Worm (Caenorhabditis elegans) whole organism, dauer: ENCODE measurements around the gene B0250.5.
"Not testable (repeated sequence)": the region's sequence is repeated elsewhere in the genome, so short reads cannot be mapped to it uniquely, and the experiment has no call there.

Experiments used
- unc-62 ChIP-seq: sonication (generic microtip); optimal IDR thresholded peaks from 2 replicates; lab custom pipeline; 2017; ENCODE audit warnings: missing biosample characterization, missing genetic modification reagents, missing genetic modification characterization

The B0250.5 gene

DNA sequence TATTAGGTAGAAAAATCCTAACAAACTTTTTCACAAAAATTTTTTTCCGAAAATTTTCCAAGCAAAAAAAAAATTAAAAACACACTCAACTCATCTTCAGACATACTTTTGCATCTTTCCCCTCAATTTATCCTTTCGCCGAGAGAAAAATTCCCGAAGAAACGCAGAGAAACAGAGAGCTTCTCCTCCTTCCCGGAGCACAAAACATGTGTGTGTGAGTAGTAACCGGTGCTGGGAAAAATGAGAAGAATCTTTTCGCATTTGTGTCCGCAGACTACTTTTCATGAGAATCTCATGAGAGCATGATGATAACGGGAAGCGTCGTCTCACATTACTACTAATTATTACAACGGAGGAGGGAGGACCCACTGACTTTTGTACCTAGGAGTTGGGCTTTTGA lies 7.2 kb upstream of the B0250.5 start:
- TF ChIP-seq unc-62 (GFP tag; lab: Kevin White, UChicago) = no peak

ce11 chrV:20489102-20489501 lies 4.6 kb upstream of the B0250.5 start, which contains the start of gene srbc-78:
Gene srbc-78 (minus strand): TSS chrV:20489202.
- TF ChIP-seq unc-62 (GFP tag; lab: Kevin White, UChicago) = no peak

- TF ChIP-seq unc-62 (GFP tag; lab: Kevin White, UChicago) = no peak
These were observed 1.3 kb upstream of the B0250.5 start, which contains the start of gene srbc-79 for ce11 chrV:20492385-20492784. Gene srbc-79 (minus strand): TSS chrV:20492485.

ce11 chrV:20497537-20497936 lies 3.8 kb downstream of the B0250.5 start:
- no peak for TF ChIP-seq unc-62 (GFP tag; lab: Kevin White, UChicago)

DNA sequence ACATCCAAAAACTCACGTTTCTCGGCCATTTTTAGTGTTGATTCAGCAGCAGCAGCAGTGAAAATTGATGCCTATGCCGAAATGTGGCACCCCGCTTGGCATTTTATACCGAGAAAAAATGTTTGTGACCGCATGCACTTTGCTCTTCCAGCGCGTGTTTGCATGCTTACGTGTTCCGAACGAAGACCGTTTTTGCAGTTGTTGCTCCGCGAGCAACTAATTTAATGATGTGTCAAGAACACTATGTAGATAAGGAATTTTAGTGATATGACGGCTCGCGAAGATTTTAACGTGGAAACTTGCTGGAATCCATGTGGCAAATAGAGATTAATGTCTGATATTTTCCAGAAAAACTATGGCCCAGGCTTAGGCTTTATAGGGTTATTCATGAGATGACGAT lies 5.3 kb downstream of the B0250.5 start, which contains the start of gene dct-16:
Gene dct-16, minus strand, starts transcription at position 78 of the 400 bp plus-strand sequence.
- no peak for TF ChIP-seq unc-62 (GFP tag; lab: Kevin White, UChicago)

DNA sequence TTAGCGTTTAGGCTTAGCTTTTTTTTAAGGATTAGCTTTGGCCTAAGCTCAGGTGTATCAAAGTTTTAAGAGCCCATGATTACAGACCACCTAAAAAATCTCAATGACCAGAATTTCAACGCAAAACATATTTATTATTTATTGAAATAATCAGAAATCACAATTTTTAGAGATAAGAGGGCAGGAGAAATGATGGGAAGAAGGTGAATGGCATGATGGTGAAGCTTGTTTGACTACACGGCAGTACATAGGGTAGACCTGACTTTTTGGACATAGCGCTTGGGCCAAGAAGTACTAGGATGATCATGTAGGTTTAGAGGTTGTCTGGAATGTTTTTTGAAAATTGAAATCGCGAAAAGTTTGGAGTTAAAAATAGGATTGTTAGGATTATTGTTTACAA lies 5.9 kb downstream of the B0250.5 start:
- no peak for TF ChIP-seq unc-62 (GFP tag; lab: Kevin White, UChicago)

ce11 chrV:20500405-20500804 lies 6.7 kb downstream of the B0250.5 start, which contains the start of gene dct-14:
Gene dct-14 (minus strand): TSS chrV:20500505.
- TF ChIP-seq unc-62 (GFP tag; lab: Kevin White, UChicago) = no peak

ce11 chrV:20504997-20505396 lies 11.3 kb downstream of the B0250.5 start, which contains the start of gene Y38H6C.4:
Gene Y38H6C.4 (minus strand): TSS chrV:20505097.
- TF ChIP-seq unc-62 (GFP tag; lab: Kevin White, UChicago) = no peak

DNA sequence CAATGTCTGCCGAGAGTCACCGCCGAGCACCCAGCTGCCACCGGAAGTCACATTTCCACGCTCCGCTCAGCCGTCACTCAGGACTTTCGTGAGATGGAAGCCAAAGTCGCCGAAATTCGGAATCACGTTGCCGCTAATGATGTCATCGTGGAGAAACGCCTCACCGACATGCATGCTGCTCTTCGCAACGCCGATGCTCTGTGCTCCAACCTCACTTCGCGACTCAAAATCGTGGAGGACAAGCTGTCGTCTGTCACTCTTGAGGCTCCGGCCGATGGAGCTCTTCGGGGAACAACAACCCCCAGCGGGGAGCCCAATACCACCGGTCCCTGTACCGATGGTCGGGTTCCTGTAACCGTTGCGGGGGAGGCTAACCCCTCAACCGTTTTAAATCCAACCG lies 12.8 kb downstream of the B0250.5 start:
- TF ChIP-seq unc-62 (GFP tag; lab: Kevin White, UChicago) = no peak

DNA sequence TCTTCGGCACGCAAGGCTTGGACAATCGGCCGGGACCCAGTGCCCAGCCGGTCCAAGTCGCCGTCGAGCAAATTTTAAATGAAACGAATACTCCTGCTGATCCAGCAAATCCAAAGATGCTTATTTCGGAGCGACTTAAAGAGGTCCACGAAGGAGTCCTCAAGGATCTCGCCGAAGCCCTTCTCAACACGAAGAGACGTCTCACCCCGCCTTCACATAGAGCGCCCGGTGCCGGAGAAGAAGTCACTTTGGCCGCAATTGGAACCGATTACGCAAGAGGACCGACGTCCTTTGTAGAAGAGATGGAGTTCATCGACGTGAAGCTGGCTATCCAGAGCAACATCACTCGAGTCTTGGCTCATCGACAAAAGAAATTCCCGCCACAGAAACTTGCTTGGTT lies 15.7 kb downstream of the B0250.5 start:
- no peak for TF ChIP-seq unc-62 (GFP tag; lab: Kevin White, UChicago)

DNA sequence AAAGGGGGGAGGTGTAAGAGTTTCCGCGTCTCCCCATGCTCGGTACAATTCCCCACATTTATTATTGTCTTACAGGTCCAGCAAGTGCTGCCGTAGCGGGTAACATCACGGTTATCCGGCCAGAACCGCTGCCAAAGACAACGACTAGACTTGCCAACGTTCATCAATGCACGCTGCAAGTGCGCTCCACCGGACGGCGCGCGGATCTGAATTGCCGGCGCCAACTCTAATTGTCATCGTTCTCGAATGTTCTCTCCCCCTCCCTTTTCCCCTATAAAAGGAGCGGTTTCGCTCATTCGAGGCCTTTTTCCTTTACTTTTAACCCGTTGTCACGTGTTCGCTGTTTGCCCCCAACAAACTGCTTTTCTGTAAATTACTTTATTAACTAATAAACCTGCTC lies 19.9 kb downstream of the B0250.5 start, which contains the start of gene Y38H6C.8:
Gene Y38H6C.8, plus strand, starts transcription at position 301 of the 400 bp plus-strand sequence.
- TF ChIP-seq unc-62 (GFP tag; lab: Kevin White, UChicago) = not testable (repeated sequence)

DNA sequence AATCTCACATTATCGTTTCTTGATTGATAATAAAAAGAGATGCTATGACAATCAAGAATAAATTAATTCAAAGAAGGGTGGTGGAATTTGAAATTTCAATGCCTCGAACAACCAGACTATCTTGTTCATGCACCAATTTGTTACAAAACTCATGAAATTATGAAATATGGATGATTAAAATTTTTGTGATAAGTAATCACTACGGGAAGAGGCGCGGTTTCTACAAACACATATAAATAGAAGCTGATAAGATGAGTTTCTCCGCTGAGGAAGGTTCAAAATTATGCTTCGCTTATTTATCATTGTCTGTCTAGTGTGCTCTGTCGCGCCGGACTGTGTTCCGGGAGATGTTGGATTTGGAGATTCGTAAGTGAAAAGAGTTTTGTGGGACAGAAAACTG lies 20.8 kb downstream of the B0250.5 start:
- no peak for TF ChIP-seq unc-62 (GFP tag; lab: Kevin White, UChicago)

DNA sequence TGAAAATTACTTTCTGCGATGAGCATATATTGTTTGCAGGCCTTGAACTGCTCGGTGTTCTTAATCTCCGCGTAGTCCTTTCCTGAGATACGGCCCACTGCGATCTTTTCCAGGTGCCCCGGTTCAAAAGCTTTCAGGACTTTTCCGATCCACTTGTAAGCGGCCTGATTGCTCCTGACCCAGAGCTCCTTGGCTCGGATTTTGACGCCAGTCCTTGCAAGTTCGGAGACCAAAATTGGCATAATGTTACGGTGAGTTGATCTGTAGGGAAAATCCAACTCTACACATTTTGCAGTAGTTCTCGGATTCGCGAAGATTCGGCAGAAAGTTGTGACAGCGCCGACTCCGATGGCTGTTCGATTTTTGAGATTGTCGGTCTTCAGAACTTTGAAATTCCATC lies 23.3 kb downstream of the B0250.5 start:
- TF ChIP-seq unc-62 (GFP tag; lab: Kevin White, UChicago) = no peak

ce11 chrV:20518927-20519326 lies 25.2 kb downstream of the B0250.5 start, which contains the start of gene Y38H6C.25:
Gene Y38H6C.25 (plus strand): TSS chrV:20519227.
- no peak for TF ChIP-seq unc-62 (GFP tag; lab: Kevin White, UChicago)

ce11 chrV:20522219-20522618 lies 28.5 kb downstream of the B0250.5 start, which contains the start of the genes Y38H6C.9 and fbxa-150:
Gene Y38H6C.9 (minus strand): TSS chrV:20522270.
Gene fbxa-150 (plus strand): TSS chrV:20522598.
- no peak for TF ChIP-seq unc-62 (GFP tag; lab: Kevin White, UChicago)

- TF ChIP-seq unc-62 (GFP tag; lab: Kevin White, UChicago) = no peak
These were observed 32.2 kb downstream of the B0250.5 start, which contains the start of the genes srh-166 and Y38H6C.24 for ce11 chrV:20525816-20526459. Gene srh-166 (minus strand): TSS chrV:20525866. Gene Y38H6C.24 (plus strand): TSS chrV:20526435.

- TF ChIP-seq unc-62 (GFP tag; lab: Kevin White, UChicago) = no peak
These were observed 33.8 kb downstream of the B0250.5 start, which contains the start of gene Y38H6C.13 for ce11 chrV:20527493-20527892. Gene Y38H6C.13 (plus strand): TSS chrV:20527793.
